Fruit fly (Drosophila melanogaster) whole organism, embryonic: ENCODE results near the gene swa.

Experiments
- Adf1 ChIP-seq: fragments of 200-800 bp; sonication (Bioruptor generic); IDR thresholded peaks from 2 replicates; pipeline ENCODE4 v1.3.6; 2022; ENCODE audit warnings: missing biosample characterization, missing genetic modification characterization
- Bteb2 ChIP-seq: fragments of 200-800 bp; sonication (Bioruptor generic); optimal IDR thresholded peaks from 2 replicates; lab custom pipeline; 2016; ENCODE audit warnings: missing biosample characterization, missing genetic modification characterization
- CG10267 ChIP-seq: fragments of 200-800 bp; sonication (Bioruptor generic); optimal IDR thresholded peaks from 2 replicates; lab custom pipeline; 2018; ENCODE audit warnings: missing biosample characterization, mild to moderate bottlenecking, missing genetic modification characterization, moderate library complexity
- CG10274 ChIP-seq: fragments of 200-800 bp; sonication (Bioruptor generic); optimal IDR thresholded peaks from 3 replicates; lab custom pipeline; 2017; ENCODE audit warnings: missing biosample characterization, mild to moderate bottlenecking, missing genetic modification characterization
- CG10565 ChIP-seq: fragments of 200-800 bp; sonication (Bioruptor generic); optimal IDR thresholded peaks from 3 replicates; lab custom pipeline; 2016; ENCODE audit warnings: missing biosample characterization, mild to moderate bottlenecking, missing genetic modification characterization
- CG11085 ChIP-seq: fragments of 200-800 bp; sonication (Bioruptor generic); IDR thresholded peaks from 2 replicates; pipeline ENCODE4 v1.3.6; 2022; ENCODE audit warnings: missing biosample characterization, missing genetic modification characterization
- CG11560 ChIP-seq: fragments of 200-800 bp; sonication (Bioruptor generic); IDR thresholded peaks from 3 replicates; pipeline ENCODE4 v1.3.6; 2022; ENCODE audit warnings: missing biosample characterization, missing genetic modification characterization
- CG13123 ChIP-seq: fragments of 200-800 bp; sonication (Bioruptor generic); optimal IDR thresholded peaks from 2 replicates; lab custom pipeline; 2016; ENCODE audit warnings: missing biosample characterization, missing genetic modification characterization
- CG30431 ChIP-seq: fragments of 200-800 bp; sonication (Bioruptor generic); optimal IDR thresholded peaks from 2 replicates; lab custom pipeline; 2017; ENCODE audit warnings: missing biosample characterization, missing genetic modification characterization
- CG31441 ChIP-seq: fragments of 200-800 bp; sonication (Bioruptor generic); IDR thresholded peaks from 2 replicates; pipeline ENCODE4 v1.3.6; 2022; ENCODE audit warnings: missing biosample characterization, missing genetic modification characterization
- CG3407 ChIP-seq: fragments of 200-800 bp; sonication (Bioruptor generic); optimal IDR thresholded peaks from 2 replicates; lab custom pipeline; 2018; ENCODE audit warnings: missing biosample characterization, mild to moderate bottlenecking, missing genetic modification characterization
- CG3838 ChIP-seq: fragments of 200-800 bp; sonication (Bioruptor generic); optimal IDR thresholded peaks from 3 replicates; lab custom pipeline; 2016; ENCODE audit warnings: missing biosample characterization, missing genetic modification characterization
- CG42726 ChIP-seq: fragments of 200-800 bp; sonication (Bioruptor generic); IDR thresholded peaks from 2 replicates; pipeline ENCODE4 v1.3.6; 2022; ENCODE audit warnings: missing biosample characterization, missing genetic modification characterization; ENCODE audit not compliant: partially characterized antibody
- CG4328 ChIP-seq: fragments of 200-800 bp; sonication (Bioruptor generic); optimal IDR thresholded peaks from 3 replicates; lab custom pipeline; 2017; ENCODE audit warnings: missing biosample characterization, missing genetic modification reagents, missing genetic modification characterization
- CG4360 ChIP-seq: fragments of 200-800 bp; sonication (Bioruptor generic); IDR thresholded peaks from 2 replicates; pipeline ENCODE4 v1.3.6; 2022; ENCODE audit warnings: missing biosample characterization, missing genetic modification characterization
- CG43689 ChIP-seq: fragments of 200-800 bp; sonication (Bioruptor generic); IDR thresholded peaks from 2 replicates; pipeline ENCODE4 v1.3.6; 2022; ENCODE audit warnings: missing biosample characterization, missing genetic modification characterization
- CG8765 ChIP-seq: fragments of 200-800 bp; sonication (Bioruptor generic); IDR thresholded peaks from 2 replicates; pipeline ENCODE4 v1.3.6; 2022; ENCODE audit warnings: missing biosample characterization, missing genetic modification characterization
- CG9817 ChIP-seq: fragments of 200-800 bp; sonication (Bioruptor generic); optimal IDR thresholded peaks from 2 replicates; lab custom pipeline; 2018; ENCODE audit warnings: missing biosample characterization, mild to moderate bottlenecking, missing genetic modification characterization, moderate library complexity
- Camta ChIP-seq: fragments of 200-800 bp; sonication (Bioruptor generic); optimal IDR thresholded peaks from 2 replicates; lab custom pipeline; 2016; ENCODE audit warnings: missing biosample characterization, missing genetic modification characterization
- Chrac-16 ChIP-seq: fragments of 200-800 bp; sonication (Bioruptor generic); optimal IDR thresholded peaks from 3 replicates; lab custom pipeline; 2016; ENCODE audit warnings: missing biosample characterization, missing genetic modification characterization
- Dip2 ChIP-seq: fragments of 200-800 bp; sonication (Bioruptor generic); IDR thresholded peaks from 2 replicates; pipeline ENCODE4 v1.3.6; 2022; ENCODE audit warnings: missing biosample characterization, missing genetic modification characterization
- Dll ChIP-seq: fragments of 200-800 bp; sonication (Bioruptor generic); IDR thresholded peaks from 4 replicates; pipeline ENCODE4 v1.3.6; 2022; ENCODE audit warnings: missing biosample characterization, missing genetic modification characterization; ENCODE audit not compliant: partially characterized antibody
- Gug ChIP-seq: fragments of 200-800 bp; sonication (Bioruptor generic); IDR thresholded peaks from 4 replicates; pipeline ENCODE4 v1.3.6; 2022; ENCODE audit warnings: missing biosample characterization, missing genetic modification characterization
- H2.0 ChIP-seq: fragments of 200-800 bp; sonication (Bioruptor generic); IDR thresholded peaks from 2 replicates; pipeline ENCODE4 v1.3.6; 2022; ENCODE audit warnings: missing biosample characterization, missing genetic modification characterization
- HLH3B ChIP-seq: fragments of 200-800 bp; sonication (Bioruptor generic); IDR thresholded peaks from 2 replicates; pipeline ENCODE4 v1.3.6; 2022; ENCODE audit warnings: missing biosample characterization, missing genetic modification characterization
- Kr ChIP-seq: fragments of 200-800 bp; sonication (Bioruptor generic); optimal IDR thresholded peaks from 2 replicates; lab custom pipeline; 2017; ENCODE audit warnings: missing biosample characterization, mild to moderate bottlenecking, missing genetic modification characterization
- MESR4 ChIP-seq: fragments of 200-800 bp; sonication (Bioruptor generic); optimal IDR thresholded peaks from 2 replicates; lab custom pipeline; 2018; ENCODE audit warnings: missing biosample characterization, mild to moderate bottlenecking, missing genetic modification characterization, moderate library complexity
- Oli ChIP-seq: fragments of 200-800 bp; sonication (Bioruptor generic); optimal IDR thresholded peaks from 2 replicates; lab custom pipeline; 2018; ENCODE audit warnings: missing biosample characterization, mild to moderate bottlenecking, missing genetic modification characterization, moderate library complexity
- Sox100B ChIP-seq: fragments of 200-800 bp; sonication (Bioruptor generic); optimal IDR thresholded peaks from 3 replicates; lab custom pipeline; 2018; ENCODE audit warnings: missing biosample characterization, mild to moderate bottlenecking, missing genetic modification characterization
- Stat92E ChIP-seq, 3 experiments: fragments of >200 bp in 2 of 3; fragments of 200-800 bp in 1 of 3; sonication (Bioruptor generic) in 1 of 3; optimal IDR thresholded peaks; 2 replicates each; lab custom pipeline; 2017 to 2019; ENCODE audit warnings: missing biosample characterization in 3 of 3, missing genetic modification characterization in 3 of 3, mild to moderate bottlenecking in 1 of 3, moderate library complexity in 1 of 3
- TFAM ChIP-seq: fragments of 200-800 bp; sonication (Bioruptor generic); optimal IDR thresholded peaks from 2 replicates; lab custom pipeline; 2017; ENCODE audit warnings: missing biosample characterization, missing genetic modification characterization, inconsistent platforms
- Tbp ChIP-seq: fragments of >200 bp; optimal IDR thresholded peaks from 2 replicates; lab custom pipeline; 2018; ENCODE audit warnings: missing biosample characterization, missing genetic modification characterization
- abd-A ChIP-seq: fragments of 200-800 bp; sonication (Bioruptor generic); optimal IDR thresholded peaks from 3 replicates; lab custom pipeline; 2019; ENCODE audit warnings: missing biosample characterization, mild to moderate bottlenecking, missing genetic modification characterization, moderate library complexity
- crol ChIP-seq: fragments of 200-800 bp; sonication (Bioruptor generic); IDR thresholded peaks from 2 replicates; pipeline ENCODE4 v1.3.6; 2022; ENCODE audit warnings: missing biosample characterization, missing genetic modification characterization
- dan ChIP-seq: fragments of 200-800 bp; sonication (Bioruptor generic); IDR thresholded peaks from 2 replicates; pipeline ENCODE4 v1.3.6; 2022; ENCODE audit warnings: missing biosample characterization, missing genetic modification characterization
- dati ChIP-seq: fragments of 200-800 bp; sonication (Bioruptor generic); IDR thresholded peaks from 2 replicates; pipeline ENCODE4 v1.3.6; 2022; ENCODE audit warnings: missing biosample characterization, missing genetic modification characterization
- dmrt11E ChIP-seq: fragments of 200-800 bp; sonication (Bioruptor generic); optimal IDR thresholded peaks from 3 replicates; lab custom pipeline; 2018; ENCODE audit warnings: missing biosample characterization, mild to moderate bottlenecking, missing genetic modification characterization, moderate library complexity
- fd64A ChIP-seq: fragments of 200-800 bp; sonication (Bioruptor generic); optimal IDR thresholded peaks from 3 replicates; lab custom pipeline; 2018; ENCODE audit warnings: missing biosample characterization, mild to moderate bottlenecking, missing genetic modification characterization
- gcm ChIP-seq: fragments of 200-800 bp; sonication (Bioruptor generic); optimal IDR thresholded peaks from 2 replicates; lab custom pipeline; 2019; ENCODE audit warnings: missing biosample characterization, mild to moderate bottlenecking, missing genetic modification characterization, moderate library complexity
- her ChIP-seq: fragments of 200-800 bp; sonication (Bioruptor generic); optimal IDR thresholded peaks from 2 replicates; lab custom pipeline; 2016; ENCODE audit warnings: missing biosample characterization, missing genetic modification characterization
- luna ChIP-seq: fragments of 200-800 bp; sonication (Bioruptor generic); optimal IDR thresholded peaks from 2 replicates; lab custom pipeline; 2016; ENCODE audit warnings: missing biosample characterization, missing genetic modification characterization
- onecut ChIP-seq: fragments of 200-800 bp; sonication (Bioruptor generic); IDR thresholded peaks from 2 replicates; pipeline ENCODE4 v1.3.6; 2022; ENCODE audit warnings: missing biosample characterization, missing genetic modification characterization
- pfk ChIP-seq: fragments of 200-800 bp; sonication (Bioruptor generic); optimal IDR thresholded peaks from 2 replicates; lab custom pipeline; 2018; ENCODE audit warnings: missing biosample characterization, mild to moderate bottlenecking, missing genetic modification characterization, moderate library complexity
- sens ChIP-seq: fragments of 200-800 bp; sonication (Bioruptor generic); peaks from one replicate; lab custom pipeline; 2016; ENCODE audit warnings: missing biosample characterization, missing genetic modification characterization
- slbo ChIP-seq: fragments of 200-800 bp; sonication (Bioruptor generic); IDR thresholded peaks from 2 replicates; pipeline ENCODE4 v1.3.6; 2022; ENCODE audit warnings: missing biosample characterization, missing genetic modification characterization
- sr ChIP-seq: fragments of 200-800 bp; sonication (Bioruptor generic); IDR thresholded peaks from 3 replicates; pipeline ENCODE4 v1.3.6; 2022; ENCODE audit warnings: missing biosample characterization, missing genetic modification characterization
- tap ChIP-seq: fragments of 200-800 bp; optimal IDR thresholded peaks from 3 replicates; lab custom pipeline; 2019; ENCODE audit warnings: missing biosample characterization, mild to moderate bottlenecking, missing genetic modification characterization, moderate library complexity
- toy ChIP-seq: fragments of 200-800 bp; sonication (Bioruptor generic); IDR thresholded peaks from 2 replicates; pipeline ENCODE4 v1.3.6; 2022; ENCODE audit warnings: missing biosample characterization, missing genetic modification characterization
- trem ChIP-seq: fragments of 200-800 bp; optimal IDR thresholded peaks from 3 replicates; lab custom pipeline; 2019; ENCODE audit warnings: missing biosample characterization, mild to moderate bottlenecking, missing genetic modification characterization, moderate library complexity
- twi ChIP-seq: fragments of 200-800 bp; optimal IDR thresholded peaks from 2 replicates; lab custom pipeline; 2019; ENCODE audit warnings: missing biosample characterization, mild to moderate bottlenecking, missing genetic modification characterization, moderate library complexity
- wdn ChIP-seq: fragments of 200-800 bp; sonication (Bioruptor generic); IDR thresholded peaks from 2 replicates; pipeline ENCODE4 v1.3.6; 2022; ENCODE audit warnings: missing biosample characterization, missing genetic modification characterization
- zen2 ChIP-seq: fragments of 200-800 bp; sonication (Bioruptor generic); IDR thresholded peaks from 3 replicates; pipeline ENCODE4 v1.3.6; 2022; ENCODE audit warnings: missing biosample characterization, missing genetic modification characterization; ENCODE audit not compliant: partially characterized antibody
- zfh2 ChIP-seq: fragments of 200-800 bp; sonication (Bioruptor generic); optimal IDR thresholded peaks from 2 replicates; lab custom pipeline; 2016; ENCODE audit warnings: missing biosample characterization, missing genetic modification characterization

swa gene

dm6 chrX:6376748-6377147 lies 11.2 kb upstream of the swa start (continued):
- TF ChIP-seq dati: no peak
- no peak for TF ChIP-seq abd-A (tag; lab: Kevin White, UChicago)
- TF ChIP-seq Stat92E (GFP tag; optimal IDR thresholded peaks at IDR 0.05; lab: Kevin White, UChicago): no peak
- no peak for TF ChIP-seq pfk
- TF ChIP-seq CG30431 (GFP tag; lab: Kevin White, UChicago): no peak
- TF ChIP-seq CG13123 (GFP tag; lab: Kevin White, UChicago): no peak
- TF ChIP-seq Chrac-16 (GFP tag; lab: Kevin White, UChicago): no peak
- no peak for TF ChIP-seq CG10565 (GFP tag; lab: Kevin White, UChicago)
- TF ChIP-seq MESR4 (GFP tag; lab: Kevin White, UChicago): no peak
- no peak for TF ChIP-seq tap (tag; lab: Kevin White, UChicago)
- no peak for TF ChIP-seq CG3838
- no peak for TF ChIP-seq twi (tag; lab: Kevin White, UChicago)
- TF ChIP-seq CG8765 (GFP tag; lab: Robert Waterston, UW): no peak
- TF ChIP-seq dan: no peak
- TF ChIP-seq sens (GFP tag; lab: Kevin White, UChicago): peak; percentile 45
- TF ChIP-seq CG4360: no peak
- no peak for TF ChIP-seq trem
- TF ChIP-seq fd64A (GFP tag; lab: Kevin White, UChicago): no peak
- TF ChIP-seq sr (GFP tag; lab: Robert Waterston, UW): no peak
- no peak for TF ChIP-seq Camta (GFP tag; lab: Kevin White, UChicago)
- TF ChIP-seq CG31441: no peak
- peak; percentile 26 for TF ChIP-seq Oli
- TF ChIP-seq Sox100B (GFP tag; lab: Kevin White, UChicago): no peak
- TF ChIP-seq Dll (GFP tag; lab: Robert Waterston, UW): no peak
- TF ChIP-seq CG4328 (GFP tag; lab: Kevin White, UChicago): no peak
- no peak for TF ChIP-seq gcm (GFP tag; lab: Kevin White, UChicago)
- no peak for TF ChIP-seq dmrt11E (tag; lab: Kevin White, UChicago)
- TF ChIP-seq CG9817 (tag; lab: Kevin White, UChicago): no peak
- TF ChIP-seq CG10267 (tag; lab: Kevin White, UChicago): no peak
- no peak for TF ChIP-seq CG3407 (GFP tag; lab: Kevin White, UChicago)
- no peak for TF ChIP-seq Dip2 (GFP tag; lab: Robert Waterston, UW)
- TF ChIP-seq zfh2 (GFP tag; lab: Kevin White, UChicago): no peak
- no peak for TF ChIP-seq Tbp (GFP tag; lab: Kevin White, UChicago)
- TF ChIP-seq H2.0: no peak
- TF ChIP-seq luna: no peak
- TF ChIP-seq CG11560: no peak
- TF ChIP-seq onecut (GFP tag; lab: Robert Waterston, UW): no peak
- TF ChIP-seq CG43689 (GFP tag; lab: Robert Waterston, UW): no peak
- no peak for TF ChIP-seq wdn (GFP tag; lab: Robert Waterston, UW)
- no peak for TF ChIP-seq zen2
- no peak for TF ChIP-seq CG42726 (GFP tag; lab: Robert Waterston, UW)
- TF ChIP-seq her (GFP tag; lab: Kevin White, UChicago): no peak
- no peak for TF ChIP-seq CG11085 (GFP tag; lab: Robert Waterston, UW)
- no peak for TF ChIP-seq crol
- TF ChIP-seq toy (GFP tag; lab: Robert Waterston, UW): no peak
- 0 out of 2 replicates have a peak, but pooled peaks have one; percentile 13 for TF ChIP-seq HLH3B (GFP tag; lab: Robert Waterston, UW)
- TF ChIP-seq slbo (GFP tag; lab: Robert Waterston, UW): peak; percentile 52
- TF ChIP-seq Kr (GFP tag; lab: Kevin White, UChicago): no peak
- no peak for TF ChIP-seq TFAM (GFP tag; lab: Kevin White, UChicago)
- TF ChIP-seq Bteb2 (GFP tag; lab: Kevin White, UChicago): no peak
- TF ChIP-seq CG10274: no peak
- no peak for TF ChIP-seq Gug (GFP tag; lab: Robert Waterston, UW)
- TF ChIP-seq Adf1: no peak
